Worm (Caenorhabditis elegans) whole organism, late embryonic: ENCODE measurements around the gene csn-5.

Source experiments
- K02D7.2 ChIP-seq: sonication (generic microtip); optimal IDR thresholded peaks from 2 replicates; lab custom pipeline; 2017; ENCODE audit warnings: mild to moderate bottlenecking, missing genetic modification characterization, missing compliant biosample characterization
- T23F11.4 ChIP-seq: fragments of 200-800 bp; sonication (Bioruptor generic); optimal IDR thresholded peaks from 2 replicates; lab custom pipeline; 2018; ENCODE audit warnings: mild to moderate bottlenecking, missing genetic modification characterization, missing compliant biosample characterization
- Y22D7AL.16 ChIP-seq: sonication (generic microtip); optimal IDR thresholded peaks from 2 replicates; lab custom pipeline; 2016; ENCODE audit warnings: missing genetic modification characterization, missing compliant biosample characterization
- ahr-1 ChIP-seq: sonication (generic microtip); optimal IDR thresholded peaks from 2 replicates; lab custom pipeline; 2016; ENCODE audit warnings: missing genetic modification characterization, missing compliant biosample characterization
- ceh-14 ChIP-seq: sonication (generic microtip); optimal IDR thresholded peaks from 2 replicates; lab custom pipeline; 2016; ENCODE audit warnings: missing genotype, missing genetic modification characterization, missing compliant biosample characterization
- ceh-18 ChIP-seq: sonication (generic microtip); optimal IDR thresholded peaks from 2 replicates; lab custom pipeline; 2016; ENCODE audit warnings: missing genetic modification characterization, missing compliant biosample characterization
- ceh-19 ChIP-seq: fragments of 200-800 bp; sonication (Bioruptor generic); optimal IDR thresholded peaks from 2 replicates; lab custom pipeline; 2018; ENCODE audit warnings: mild to moderate bottlenecking, missing genetic modification characterization, missing compliant biosample characterization
- ceh-22 ChIP-seq: sonication (generic microtip); optimal IDR thresholded peaks from 2 replicates; lab custom pipeline; 2017; ENCODE audit warnings: missing biosample characterization, missing genetic modification characterization
- ceh-24 ChIP-seq: sonication (generic microtip); optimal IDR thresholded peaks from 2 replicates; lab custom pipeline; 2016; ENCODE audit warnings: mild to moderate bottlenecking, missing genetic modification characterization, missing compliant biosample characterization
- ceh-31 ChIP-seq: sonication (generic microtip); optimal IDR thresholded peaks from 2 replicates; lab custom pipeline; 2016; ENCODE audit warnings: missing genetic modification characterization, missing compliant biosample characterization
- che-1 ChIP-seq: sonication (generic microtip); optimal IDR thresholded peaks from 2 replicates; lab custom pipeline; 2016; ENCODE audit warnings: mild to moderate bottlenecking, missing genetic modification characterization, missing compliant biosample characterization
- dmd-4 ChIP-seq: sonication (generic microtip); optimal IDR thresholded peaks from 2 replicates; lab custom pipeline; 2016; ENCODE audit warnings: borderline replicate concordance, missing genetic modification characterization, missing compliant biosample characterization
- dve-1 ChIP-seq: sonication (generic microtip); optimal IDR thresholded peaks from 2 replicates; lab custom pipeline; 2017; ENCODE audit warnings: antibody characterized with exemption, mild to moderate bottlenecking, missing genetic modification characterization, missing compliant biosample characterization
- elt-2 ChIP-seq: sonication (generic microtip); optimal IDR thresholded peaks from 2 replicates; lab custom pipeline; 2016; ENCODE audit warnings: missing genetic modification reagents, missing genetic modification characterization, missing compliant biosample characterization
- eyg-1 ChIP-seq: sonication (generic microtip); optimal IDR thresholded peaks from 2 replicates; lab custom pipeline; 2016; ENCODE audit warnings: missing genotype, missing genetic modification characterization, missing compliant biosample characterization
- fax-1 ChIP-seq: sonication (generic microtip); optimal IDR thresholded peaks from 2 replicates; lab custom pipeline; 2016; ENCODE audit warnings: missing genotype, missing genetic modification characterization, missing compliant biosample characterization
- fkh-6 ChIP-seq: sonication (generic microtip); optimal IDR thresholded peaks from 2 replicates; lab custom pipeline; 2016; ENCODE audit warnings: missing genetic modification characterization, missing compliant biosample characterization
- hlh-15 ChIP-seq: sonication (generic microtip); optimal IDR thresholded peaks from 2 replicates; lab custom pipeline; 2016; ENCODE audit warnings: missing genetic modification characterization, missing compliant biosample characterization
- hlh-30 ChIP-seq: sonication (generic microtip); optimal IDR thresholded peaks from 2 replicates; lab custom pipeline; 2017; ENCODE audit warnings: antibody characterized with exemption, missing genetic modification characterization, missing compliant biosample characterization; ENCODE audit not compliant: insufficient read depth
- hlh-6 ChIP-seq: sonication (generic microtip); optimal IDR thresholded peaks from 2 replicates; lab custom pipeline; 2016; ENCODE audit warnings: missing genotype, missing genetic modification characterization, missing compliant biosample characterization
- hlh-8 ChIP-seq: sonication (generic microtip); optimal IDR thresholded peaks from 2 replicates; lab custom pipeline; 2016; ENCODE audit warnings: missing genotype, missing genetic modification characterization, missing compliant biosample characterization
- lim-6 ChIP-seq: sonication (generic microtip); optimal IDR thresholded peaks from 2 replicates; lab custom pipeline; 2016; ENCODE audit warnings: missing genetic modification characterization, missing compliant biosample characterization
- nfya-1 ChIP-seq: sonication (generic microtip); optimal IDR thresholded peaks from 2 replicates; lab custom pipeline; 2017; ENCODE audit warnings: missing genetic modification characterization, mild to moderate bottlenecking, missing compliant biosample characterization, antibody characterized with exemption, moderate library complexity
- nhr-11 ChIP-seq: fragments of 150-350 bp; optimal IDR thresholded peaks from 2 replicates; lab custom pipeline; 2014; ENCODE audit warnings: missing biosample characterization, missing genetic modification characterization
- npax-4 ChIP-seq: sonication (generic microtip); optimal IDR thresholded peaks from 2 replicates; lab custom pipeline; 2016; ENCODE audit warnings: missing genetic modification characterization, missing compliant biosample characterization
- pha-4 ChIP-seq: fragments of 150-350 bp; optimal IDR thresholded peaks from 2 replicates; lab custom pipeline; 2018; ENCODE audit warnings: missing biosample characterization, missing genetic modification reagents, missing genetic modification characterization
- pros-1 ChIP-seq: fragments of 150-350 bp; optimal IDR thresholded peaks from 2 replicates; lab custom pipeline; 2014; ENCODE audit warnings: missing biosample characterization, missing genetic modification reagents, missing genetic modification characterization
- sdc-2 ChIP-seq: sonication (generic microtip); optimal IDR thresholded peaks from 2 replicates; lab custom pipeline; 2016; ENCODE audit warnings: missing genotype, missing genetic modification characterization, missing compliant biosample characterization
- ttx-3 ChIP-seq: sonication (generic microtip); optimal IDR thresholded peaks from 2 replicates; lab custom pipeline; 2016; ENCODE audit warnings: missing genetic modification reagents, missing genetic modification characterization, missing compliant biosample characterization
- unc-55 ChIP-seq: sonication (generic microtip); optimal IDR thresholded peaks from 2 replicates; lab custom pipeline; 2017; ENCODE audit warnings: missing biosample characterization, missing genetic modification reagents, missing genetic modification characterization

Gene csn-5

ce11 chrIV:5660239-5660638 is 10.9 kb downstream of the csn-5 start, which contains the start of gene skn-1:
skn-1 (minus strand) TSS chrIV:5660384.
- TF ChIP-seq eyg-1 (tag; lab: Kevin White, UChicago) (no peak), K02D7.2 (tag; lab: Kevin White, UChicago) (no peak), ceh-14 (no peak)

DNA sequence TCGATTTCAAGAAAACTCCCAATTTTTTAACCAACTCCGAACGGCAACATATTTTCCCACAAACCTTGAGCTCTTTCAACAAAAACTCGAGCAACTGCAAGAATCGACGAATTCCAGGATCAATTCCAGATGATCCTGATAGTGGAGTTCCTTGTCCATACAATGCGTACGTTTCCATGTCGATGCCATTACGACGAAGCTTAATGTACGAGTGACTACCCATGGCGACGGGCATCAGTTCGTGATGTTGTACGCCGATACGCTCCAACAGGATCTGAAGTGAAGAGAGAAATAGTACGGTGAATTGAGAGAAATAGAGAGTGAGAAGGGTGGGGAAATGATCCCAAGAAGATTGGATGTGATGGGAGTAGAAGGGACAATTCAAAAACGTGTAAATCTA is 12.7 kb downstream of the csn-5 start:
- TF ChIP-seq elt-2 (tag; lab: Kevin White, UChicago) (no peak), ahr-1 (tag; lab: Kevin White, UChicago) (no peak), hlh-15 (no peak), ceh-19 (GFP tag; lab: Kevin White, UChicago) (no peak), hlh-8 (tag; lab: Kevin White, UChicago) (no peak), dmd-4 (tag; lab: Kevin White, UChicago) (no peak), pros-1 (tag; lab: Kevin White, UChicago) (no peak), Y22D7AL.16 (tag; lab: Kevin White, UChicago) (no peak), che-1 (tag; lab: Kevin White, UChicago) (no peak), ceh-31 (tag; lab: Kevin White, UChicago) (no peak), T23F11.4 (GFP tag; lab: Kevin White, UChicago) (no peak), nhr-11 (tag; lab: Kevin White, UChicago) (no peak), hlh-6 (tag; lab: Kevin White, UChicago) (no peak), pha-4 (tag; lab: Kevin White, UChicago) (no peak), nfya-1 (tag; lab: Kevin White, UChicago) (no peak), ttx-3 (tag; lab: Kevin White, UChicago) (no peak), npax-4 (no peak), fax-1 (tag; lab: Kevin White, UChicago) (no peak), lim-6 (tag; lab: Kevin White, UChicago) (no peak), ceh-14 (no peak)

ce11 chrIV:5662886-5663285 is 13.6 kb downstream of the csn-5 start:
- TF ChIP-seq K02D7.2 (tag; lab: Kevin White, UChicago) (no peak), ceh-24 (no peak), dve-1 (no peak), unc-55 (GFP tag; lab: Kevin White, UChicago) (no peak)

DNA sequence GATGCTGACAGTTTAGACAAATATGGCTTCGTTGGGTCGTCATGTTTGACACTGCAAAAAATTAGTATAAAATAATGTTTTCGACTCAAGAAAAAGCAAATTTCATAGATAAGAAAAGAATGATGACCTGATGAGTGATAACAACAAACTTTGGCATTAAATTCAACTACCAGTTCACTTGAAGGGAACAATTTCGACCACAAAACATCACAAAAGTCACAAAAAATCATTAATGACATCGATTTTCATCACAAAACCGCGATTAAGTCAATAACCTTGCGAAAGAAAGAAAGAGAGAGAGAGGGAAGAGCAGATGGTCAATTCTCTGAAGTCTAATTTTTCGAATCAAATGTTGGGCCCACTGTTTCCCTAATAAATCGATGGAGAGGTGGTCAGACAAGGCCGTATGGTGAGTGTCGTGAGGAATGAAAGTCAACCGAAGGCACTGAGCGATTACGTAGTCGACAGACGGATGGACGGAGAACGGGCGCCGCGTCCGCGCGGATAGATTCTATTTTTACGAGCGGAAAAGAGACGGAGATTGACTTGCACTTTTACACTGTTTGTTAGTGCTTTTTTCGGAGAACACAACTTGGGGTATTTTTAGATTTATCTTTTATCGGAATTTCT is 15.2 kb downstream of the csn-5 start, which contains the start of gene bec-1:
bec-1 (minus strand) TSS at position 51 of the 630 bp plus-strand sequence.
- TF ChIP-seq ceh-18 (no peak), fkh-6 (tag; lab: Kevin White, UChicago) (no peak)

DNA sequence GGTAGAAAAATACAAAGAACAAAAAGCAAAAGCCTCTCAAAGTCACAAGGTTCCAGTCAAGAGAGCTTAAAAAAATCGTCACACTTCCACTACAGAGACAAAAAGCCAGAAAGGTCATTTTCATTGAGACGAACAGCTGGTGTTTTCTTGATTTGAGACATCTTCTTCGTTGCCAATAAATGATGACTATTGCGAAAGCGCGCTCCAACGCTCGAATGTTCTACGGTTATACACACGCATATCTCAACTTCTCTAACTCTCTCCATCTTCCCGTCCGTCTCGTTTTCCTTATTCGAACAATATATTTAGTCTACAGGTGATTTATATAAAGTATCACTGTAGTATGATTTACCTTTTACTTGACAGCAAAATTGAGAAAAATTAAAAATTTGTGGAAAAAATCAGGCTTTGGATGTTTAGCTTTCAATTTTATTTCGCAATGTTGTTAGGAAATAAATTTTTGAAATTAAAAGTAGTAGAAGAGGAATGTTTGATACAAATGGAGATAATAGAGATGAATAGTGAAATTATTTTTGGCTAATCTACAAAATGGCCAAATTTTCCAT is 16.1 kb downstream of the csn-5 start:
- TF ChIP-seq sdc-2 (tag; lab: Kevin White, UChicago) (no peak), dve-1 (no peak), ceh-31 (tag; lab: Kevin White, UChicago) (peak; percentile 19), nfya-1 (tag; lab: Kevin White, UChicago) (peak; percentile 4), ceh-19 (GFP tag; lab: Kevin White, UChicago) (no peak), hlh-30 (tag; lab: Kevin White, UChicago) (peak; percentile 30), ceh-22 (no peak), unc-55 (GFP tag; lab: Kevin White, UChicago) (peak; percentile 73)
